Worm (Caenorhabditis elegans) whole organism, young adult: Measurements from ENCODE around the gene catp-6.

ENCODE experiments used
- B0336.3 ChIP-seq: fragments of 200-800 bp; sonication (Bioruptor generic); IDR thresholded peaks from 2 replicates; pipeline ENCODE4 v1.3.6; 2022; ENCODE audit warnings: missing genetic modification characterization, missing compliant biosample characterization
- F22D6.2 ChIP-seq: sonication (generic microtip); optimal IDR thresholded peaks from 2 replicates; lab custom pipeline; 2016; ENCODE audit warnings: mild to moderate bottlenecking, missing genetic modification characterization, missing compliant biosample characterization
- F23B12.7 ChIP-seq: sonication (generic microtip); optimal IDR thresholded peaks from 2 replicates; lab custom pipeline; 2017; ENCODE audit warnings: missing genetic modification characterization, mild to moderate bottlenecking, missing compliant biosample characterization, antibody characterized with exemption, moderate library complexity; ENCODE audit not compliant: insufficient read depth
- F33H1.4 ChIP-seq: fragments of 200-800 bp; sonication (Bioruptor generic); IDR thresholded peaks from 2 replicates; pipeline ENCODE4 v1.3.6; 2022; ENCODE audit warnings: missing genetic modification reagents, missing genetic modification characterization, missing compliant biosample characterization
- Y79H2A.3 ChIP-seq: fragments of 200-800 bp; sonication (Bioruptor generic); conservative IDR thresholded peaks from 2 replicates; pipeline ENCODE4 v1.3.6; 2022; ENCODE audit warnings: missing genetic modification reagents, missing genetic modification characterization, missing compliant biosample characterization
- akir-1 ChIP-seq: fragments of 200-800 bp; sonication (Bioruptor generic); optimal IDR thresholded peaks from 2 replicates; lab custom pipeline; 2018; ENCODE audit warnings: mild to moderate bottlenecking, missing genetic modification characterization, moderate library complexity, missing compliant biosample characterization
- atf-7 ChIP-seq: sonication (generic microtip); optimal IDR thresholded peaks from 2 replicates; lab custom pipeline; 2017; ENCODE audit warnings: mild to moderate bottlenecking, missing genetic modification characterization, missing compliant biosample characterization
- attf-5 ChIP-seq: fragments of 200-800 bp; sonication (Bioruptor generic); optimal IDR thresholded peaks from 2 replicates; lab custom pipeline; 2018; ENCODE audit warnings: mild to moderate bottlenecking, missing genetic modification characterization, missing compliant biosample characterization
- bed-2 ChIP-seq: fragments of 200-800 bp; sonication (Bioruptor generic); IDR thresholded peaks from 2 replicates; pipeline ENCODE4 v1.3.6; 2022; ENCODE audit warnings: missing genetic modification reagents, missing genetic modification characterization, missing compliant biosample characterization
- cebp-1 ChIP-seq, 2 experiments: fragments of 200-800 bp in 1 of 2; sonication (Bioruptor generic) in 1 of 2; sonication (generic microtip) in 1 of 2; IDR thresholded peaks in 1 of 2; optimal IDR thresholded peaks in 1 of 2; 2 replicates each; pipeline versions ENCODE4 v1.3.6 to Lab custom; 2017 to 2022; ENCODE audit warnings: missing compliant biosample characterization in 2 of 2, missing genetic modification characterization in 2 of 2, mild to moderate bottlenecking in 1 of 2, missing genetic modification reagents in 1 of 2, moderate library complexity in 1 of 2
- ceh-40 ChIP-seq: fragments of 200-800 bp; sonication (Bioruptor generic); IDR thresholded peaks from 2 replicates; pipeline ENCODE4 v1.3.6; 2022; ENCODE audit warnings: missing genetic modification characterization, missing compliant biosample characterization
- ceh-91 ChIP-seq: fragments of 200-800 bp; sonication (Bioruptor generic); IDR thresholded peaks from 2 replicates; pipeline ENCODE4 v1.3.6; 2022; ENCODE audit warnings: missing genetic modification reagents, missing genetic modification characterization, missing compliant biosample characterization
- dox-1 ChIP-seq: fragments of 200-800 bp; sonication (Bioruptor generic); IDR thresholded peaks from 2 replicates; pipeline ENCODE4 v1.3.6; 2022; ENCODE audit warnings: missing genetic modification reagents, missing genetic modification characterization, missing compliant biosample characterization
- dpff-1 ChIP-seq: sonication (generic microtip); optimal IDR thresholded peaks from 2 replicates; lab custom pipeline; 2017; ENCODE audit warnings: mild to moderate bottlenecking, missing genetic modification characterization, missing compliant biosample characterization
- dpl-1 ChIP-seq: fragments of 150-350 bp; optimal IDR thresholded peaks from 2 replicates; lab custom pipeline; 2014; ENCODE audit warnings: missing biosample characterization, missing genetic modification reagents, missing genetic modification characterization
- egl-44 ChIP-seq: fragments of 200-800 bp; sonication (Bioruptor generic); IDR thresholded peaks from 2 replicates; pipeline ENCODE4 v1.3.6; 2022; ENCODE audit warnings: missing genetic modification reagents, missing genetic modification characterization, missing compliant biosample characterization
- ets-4 ChIP-seq: fragments of 200-800 bp; sonication (Bioruptor generic); optimal IDR thresholded peaks from 2 replicates; lab custom pipeline; 2018; ENCODE audit warnings: mild to moderate bottlenecking, missing genetic modification characterization, missing compliant biosample characterization
- him-1 ChIP-seq: sonication (generic microtip); optimal IDR thresholded peaks from 2 replicates; lab custom pipeline; 2016; ENCODE audit warnings: missing genotype, missing genetic modification reagents, missing genetic modification characterization, missing compliant biosample characterization
- hmg-1.2 ChIP-seq: fragments of 200-800 bp; sonication (Bioruptor generic); IDR thresholded peaks from 2 replicates; pipeline ENCODE4 v1.3.6; 2022; ENCODE audit warnings: missing genetic modification reagents, missing genetic modification characterization, missing compliant biosample characterization
- let-607 ChIP-seq, 2 experiments: fragments of 200-800 bp in 1 of 2; sonication (Bioruptor generic) in 1 of 2; sonication (generic microtip) in 1 of 2; optimal IDR thresholded peaks; 2 replicates each; lab custom pipeline; 2016 to 2018; ENCODE audit warnings: mild to moderate bottlenecking in 2 of 2, missing compliant biosample characterization in 2 of 2, missing genetic modification characterization in 2 of 2, moderate library complexity in 2 of 2, missing genotype in 1 of 2
- lin-26 ChIP-seq: fragments of 200-800 bp; sonication (Bioruptor generic); IDR thresholded peaks from 2 replicates; pipeline ENCODE4 v1.3.6; 2022; ENCODE audit warnings: missing genetic modification reagents, missing genetic modification characterization, missing compliant biosample characterization
- lin-35 ChIP-seq, 3 experiments: fragments of 150-350 bp in 2 of 3; sonication (generic microtip) in 1 of 3; optimal IDR thresholded peaks; 2 replicates each; lab custom pipeline; 2014 to 2018; ENCODE audit warnings: missing biosample characterization in 3 of 3, missing genetic modification characterization in 3 of 3, missing genetic modification reagents in 3 of 3
- lin-40 ChIP-seq: sonication (generic microtip); optimal IDR thresholded peaks from 2 replicates; lab custom pipeline; 2016; ENCODE audit warnings: missing genetic modification characterization, mild to moderate bottlenecking, missing compliant biosample characterization, missing genotype, missing genetic modification reagents
- lin-54 ChIP-seq: fragments of 200-800 bp; sonication (Bioruptor generic); optimal IDR thresholded peaks from 2 replicates; lab custom pipeline; 2018; ENCODE audit warnings: mild to moderate bottlenecking, missing genetic modification characterization, missing compliant biosample characterization
- madf-10 ChIP-seq: sonication (generic microtip); optimal IDR thresholded peaks from 2 replicates; lab custom pipeline; 2016; ENCODE audit warnings: mild to moderate bottlenecking, missing genetic modification characterization, missing compliant biosample characterization
- mxl-1 ChIP-seq: sonication (generic microtip); optimal IDR thresholded peaks from 2 replicates; lab custom pipeline; 2016; ENCODE audit warnings: missing genetic modification characterization, missing compliant biosample characterization
- nfya-1 ChIP-seq: sonication (generic microtip); optimal IDR thresholded peaks from 2 replicates; lab custom pipeline; 2017; ENCODE audit warnings: antibody characterized with exemption, missing compliant biosample characterization, missing genetic modification characterization, borderline replicate concordance; ENCODE audit not compliant: insufficient read depth
- nhr-120 ChIP-seq: fragments of 200-800 bp; sonication (Bioruptor generic); IDR thresholded peaks from 2 replicates; pipeline ENCODE4 v1.3.6; 2022; ENCODE audit warnings: missing genetic modification characterization, missing compliant biosample characterization
- nhr-179 ChIP-seq: sonication (generic microtip); optimal IDR thresholded peaks from 2 replicates; lab custom pipeline; 2016; ENCODE audit warnings: mild to moderate bottlenecking, missing genetic modification characterization, missing compliant biosample characterization
- nhr-80 ChIP-seq: sonication (generic microtip); optimal IDR thresholded peaks from 2 replicates; lab custom pipeline; 2016; ENCODE audit warnings: missing genetic modification characterization, missing compliant biosample characterization
- repo-1 ChIP-seq: sonication (generic microtip); optimal IDR thresholded peaks from 2 replicates; lab custom pipeline; 2017; ENCODE audit warnings: mild to moderate bottlenecking, missing genetic modification characterization, missing compliant biosample characterization
- tbp1 ChIP-seq: fragments of 200-800 bp; sonication (Bioruptor generic); optimal IDR thresholded peaks from 2 replicates; lab custom pipeline; 2018; ENCODE audit warnings: mild to moderate bottlenecking, missing genetic modification characterization, missing compliant biosample characterization
- tlf-1 ChIP-seq: fragments of 200-800 bp; sonication (Bioruptor generic); optimal IDR thresholded peaks from 2 replicates; lab custom pipeline; 2018; ENCODE audit warnings: mild to moderate bottlenecking, missing genetic modification characterization, missing compliant biosample characterization
- zfh-2 ChIP-seq: fragments of 200-800 bp; sonication (Bioruptor generic); conservative IDR thresholded peaks from 2 replicates; pipeline ENCODE4 v1.3.6; 2022; ENCODE audit warnings: missing genetic modification reagents, missing genetic modification characterization, missing compliant biosample characterization
- ztf-22 ChIP-seq: fragments of 200-800 bp; sonication (Bioruptor generic); optimal IDR thresholded peaks from 2 replicates; lab custom pipeline; 2018; ENCODE audit warnings: mild to moderate bottlenecking, missing genetic modification characterization, moderate library complexity, missing compliant biosample characterization
- ztf-3 ChIP-seq: fragments of 200-800 bp; sonication (Bioruptor generic); optimal IDR thresholded peaks from 2 replicates; lab custom pipeline; 2018; ENCODE audit warnings: mild to moderate bottlenecking, missing genetic modification characterization, missing compliant biosample characterization

Gene catp-6

DNA sequence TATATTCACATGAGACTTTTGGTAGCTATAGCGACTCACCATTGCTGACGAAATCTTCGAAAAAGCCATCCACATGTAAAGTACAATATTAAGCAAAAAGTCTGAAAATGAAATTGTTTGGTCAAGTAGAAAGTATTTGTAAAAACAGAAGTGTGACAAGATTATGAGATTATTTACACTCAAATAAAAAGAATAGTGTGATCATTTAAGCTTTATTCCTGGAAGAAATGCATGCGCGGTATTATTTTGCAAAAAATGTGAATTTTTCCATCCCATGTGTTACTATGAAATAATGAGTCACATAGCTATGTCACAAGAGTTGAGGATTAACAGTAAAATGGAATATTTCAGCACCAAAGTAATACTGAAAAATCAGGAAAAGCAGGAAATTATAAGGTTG, 13.7 kb downstream of the catp-6 start, which contains the start of gene dct-15:
TSS of gene dct-15 (minus strand) at position 101 of the 400 bp plus-strand sequence.
- no peak for TF ChIP-seq ceh-91
- no peak for TF ChIP-seq madf-10 (tag; lab: Kevin White, UChicago)
- no peak for TF ChIP-seq nhr-120 (GFP tag; lab: Robert Waterston, UW)
- no peak for TF ChIP-seq dpff-1 (tag; lab: Kevin White, UChicago)
- no peak for TF ChIP-seq bed-2 (GFP tag; lab: Robert Waterston, UW)
- no peak for TF ChIP-seq Y79H2A.3
- TF ChIP-seq, all 124 proteins: peak for 0

DNA sequence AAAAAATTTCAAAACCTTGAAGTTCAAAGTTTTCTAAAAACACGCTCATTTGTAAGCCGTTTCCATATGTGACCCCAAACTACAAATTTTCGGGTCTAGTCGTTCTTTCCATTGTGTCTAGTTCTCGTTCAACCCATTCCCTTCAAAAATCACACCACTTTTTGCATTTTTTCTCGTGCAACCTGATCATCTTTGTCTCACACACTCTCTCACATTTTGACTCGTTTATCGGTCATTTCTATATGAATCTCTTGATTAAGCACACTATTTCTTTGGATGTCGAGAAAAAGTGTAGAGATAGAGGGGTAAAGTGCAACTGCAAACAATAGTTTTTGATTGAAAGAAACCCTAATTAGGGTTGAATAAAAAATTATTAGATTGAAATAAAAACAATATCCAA, 20.8 kb downstream of the catp-6 start:
- TF ChIP-seq cebp-1 (GFP tag; IDR thresholded peaks at IDR 0.05; lab: Robert Waterston, UW) (no peak), cebp-1 (tag; optimal IDR thresholded peaks at IDR 0.05; lab: Kevin White, UChicago) (peak; percentile 55), attf-5 (peak; percentile 16), tbp1 (GFP tag; lab: Kevin White, UChicago) (peak; percentile 24), egl-44 (0 out of 2 replicates have a peak, but pooled peaks have one; percentile 15), ets-4 (GFP tag; lab: Kevin White, UChicago) (peak; percentile 35), tlf-1 (GFP tag; lab: Kevin White, UChicago) (no peak), hmg-1.2 (GFP tag; lab: Robert Waterston, UW) (peak; percentile 75; the same call in 1 of the 2 replicates), B0336.3 (peak; percentile 42; the same call in 1 of the 2 replicates), madf-10 (tag; lab: Kevin White, UChicago) (peak; percentile 29), nfya-1 (tag; lab: Kevin White, UChicago) (no peak), mxl-1 (tag; lab: Kevin White, UChicago) (no peak), F23B12.7 (no peak), lin-35 (GFP tag; optimal IDR thresholded peaks at IDR 0.05; lab: Kevin White, UChicago) (no peak), nhr-80 (tag; lab: Kevin White, UChicago) (peak; percentile 74), nhr-179 (tag; lab: Kevin White, UChicago) (no peak), F33H1.4 (no peak), lin-40 (peak; percentile 18), dpl-1 (GFP tag; lab: Kevin White, UChicago) (no peak), akir-1 (GFP tag; lab: Kevin White, UChicago) (no peak)
- TF ChIP-seq, all 124 proteins: peak for 10

DNA sequence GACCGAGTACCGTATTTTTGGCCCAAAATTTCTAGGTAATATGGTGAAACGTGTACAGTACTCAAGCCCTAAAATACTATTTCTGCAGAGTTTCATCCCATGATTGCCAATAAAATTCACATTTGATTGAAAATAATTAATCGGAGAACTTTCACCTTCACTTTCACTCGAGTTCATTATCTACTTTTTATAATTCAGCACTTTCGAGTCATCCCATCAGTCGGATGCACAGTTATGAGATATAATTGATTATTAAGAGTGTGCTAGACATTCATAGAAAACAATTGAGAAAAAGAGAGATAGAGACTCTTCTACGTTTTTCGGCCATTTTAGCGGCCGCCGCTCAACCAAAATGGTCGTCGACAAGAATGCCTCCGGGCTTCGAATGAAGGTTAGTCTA, 21.7 kb downstream of the catp-6 start, which contains the start of gene fat-3:
TSS of gene fat-3 (plus strand) at position 313 of the 400 bp plus-strand sequence.
- TF ChIP-seq zfh-2 (GFP tag; lab: Robert Waterston, UW): no peak
- TF ChIP-seq hmg-1.2 (GFP tag; lab: Robert Waterston, UW): peak; percentile 53; the same call in 1 of the 2 replicates
- peak; percentile 75 for TF ChIP-seq nhr-80 (tag; lab: Kevin White, UChicago)
- TF ChIP-seq, all 124 proteins: peak for 2

DNA sequence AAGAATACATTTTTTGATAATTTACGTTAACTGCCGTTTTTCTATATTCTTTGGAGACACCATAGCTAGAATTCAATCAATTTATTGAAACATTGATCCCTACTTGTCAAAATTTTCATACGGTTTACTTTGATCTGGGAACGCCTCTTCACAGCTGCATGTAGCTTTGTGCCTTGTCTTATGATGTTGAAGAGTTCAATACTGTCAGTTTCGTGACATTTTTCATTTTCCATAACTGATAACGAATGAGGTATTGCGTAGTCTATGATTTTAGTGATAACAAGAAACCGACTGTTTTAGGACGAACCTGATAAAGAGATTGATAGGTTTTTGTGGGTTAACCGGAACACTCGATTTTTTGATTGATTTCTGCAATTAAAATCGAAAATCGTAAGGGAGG, 23.0 kb downstream of the catp-6 start:
- TF ChIP-seq tbp1 (GFP tag; lab: Kevin White, UChicago) (peak; percentile 35), let-607 (tag; optimal IDR thresholded peaks at IDR 0.05; lab: Kevin White, UChicago) (peak; percentile 29 to 60), lin-26 (GFP tag; lab: Robert Waterston, UW) (no peak), ceh-40 (GFP tag; lab: Robert Waterston, UW) (0 out of 2 replicates have a peak, but pooled peaks have one; percentile 7), F22D6.2 (tag; lab: Kevin White, UChicago) (peak; percentile 0), madf-10 (tag; lab: Kevin White, UChicago) (peak; percentile 42), lin-40 (peak; percentile 31), egl-44 (0 out of 2 replicates have a peak, but pooled peaks have one; percentile 22), lin-54 (GFP tag; lab: Kevin White, UChicago) (peak; percentile 34), ztf-3 (no peak), ztf-22 (GFP tag; lab: Kevin White, UChicago) (peak; percentile 90), dox-1 (GFP tag; lab: Robert Waterston, UW) (peak; percentile 51; the same call in 1 of the 2 replicates), ets-4 (GFP tag; lab: Kevin White, UChicago) (peak; percentile 83), nhr-80 (tag; lab: Kevin White, UChicago) (peak; percentile 97), him-1 (tag; lab: Kevin White, UChicago) (no peak), tlf-1 (GFP tag; lab: Kevin White, UChicago) (peak; percentile 54), repo-1 (peak; percentile 46), atf-7 (peak; percentile 74), B0336.3 (no peak), F33H1.4 (no peak), attf-5 (peak; percentile 18), cebp-1 (GFP tag; IDR thresholded peaks at IDR 0.05; lab: Robert Waterston, UW) (no peak), cebp-1 (tag; optimal IDR thresholded peaks at IDR 0.05; lab: Kevin White, UChicago) (peak; percentile 54)
